Worm (Caenorhabditis elegans) whole organism, L1 larva: ENCODE data around the gene srbc-51.
A peak's percentile ranks its signal among the peaks of the same experiment; 100 is the strongest.

Experiments
- C34B4.2 ChIP-seq: sonication (generic microtip); optimal IDR thresholded peaks from 2 replicates; lab custom pipeline; 2017; ENCODE audit warnings: mild to moderate bottlenecking, missing genetic modification characterization, missing compliant biosample characterization
- Y116A8C.19 ChIP-seq: sonication (generic microtip); optimal IDR thresholded peaks from 2 replicates; lab custom pipeline; 2016; ENCODE audit warnings: missing compliant biosample characterization, missing genetic modification characterization, borderline replicate concordance
- aha-1 ChIP-seq: fragments of 150-350 bp; optimal IDR thresholded peaks from 2 replicates; lab custom pipeline; 2014; ENCODE audit warnings: missing biosample characterization, missing genetic modification characterization
- ceh-8 ChIP-seq: fragments of 200-800 bp; sonication (Bioruptor generic); optimal IDR thresholded peaks from 2 replicates; lab custom pipeline; 2018; ENCODE audit warnings: mild to moderate bottlenecking, missing genetic modification characterization, moderate library complexity, missing compliant biosample characterization
- ces-1 ChIP-seq: fragments of 150-350 bp; optimal IDR thresholded peaks from 2 replicates; lab custom pipeline; 2014; ENCODE audit warnings: missing biosample characterization, missing genetic modification reagents, missing genetic modification characterization
- dpl-1 ChIP-seq, 3 experiments: fragments of 150-350 bp in 2 of 3; sonication (generic microtip) in 1 of 3; optimal IDR thresholded peaks; 2 replicates each; lab custom pipeline; 2014 to 2017; ENCODE audit warnings: missing biosample characterization in 3 of 3, missing genetic modification characterization in 3 of 3, missing genetic modification reagents in 3 of 3
- dsc-1 ChIP-seq: sonication (generic microtip); optimal IDR thresholded peaks from 2 replicates; lab custom pipeline; 2016; ENCODE audit warnings: mild to moderate bottlenecking, missing genetic modification characterization, missing compliant biosample characterization
- egl-27 ChIP-seq, 2 experiments: fragments of 150-350 bp in 1 of 2; sonication (generic microtip); optimal IDR thresholded peaks; 3 replicates each; lab custom pipeline; 2017 to 2018; ENCODE audit warnings: missing biosample characterization in 2 of 2, missing genetic modification characterization in 2 of 2, missing genetic modification reagents in 2 of 2
- elt-2 ChIP-seq: sonication (generic microtip); optimal IDR thresholded peaks from 2 replicates; lab custom pipeline; 2016; ENCODE audit warnings: missing genetic modification characterization, mild to moderate bottlenecking, inconsistent platforms, missing compliant biosample characterization, missing genetic modification reagents
- fkh-8 ChIP-seq: sonication (generic microtip); optimal IDR thresholded peaks from 2 replicates; lab custom pipeline; 2016; ENCODE audit warnings: mild to moderate bottlenecking, missing genetic modification characterization, missing compliant biosample characterization
- fos-1 ChIP-seq: fragments of 150-350 bp; optimal IDR thresholded peaks from 2 replicates; lab custom pipeline; 2014; ENCODE audit warnings: missing biosample characterization, missing genetic modification characterization
- grh-1 ChIP-seq: fragments of 200-800 bp; sonication (Bioruptor generic); IDR thresholded peaks from 2 replicates; pipeline ENCODE4 v1.3.6; 2022; ENCODE audit warnings: missing genetic modification reagents, missing genetic modification characterization, missing compliant biosample characterization
- hlh-4 ChIP-seq: sonication (generic microtip); optimal IDR thresholded peaks from 2 replicates; lab custom pipeline; 2016; ENCODE audit warnings: mild to moderate bottlenecking, missing genetic modification characterization, missing compliant biosample characterization
- jun-1 ChIP-seq: fragments of 150-350 bp; optimal IDR thresholded peaks from 2 replicates; lab custom pipeline; 2014; ENCODE audit warnings: missing biosample characterization, missing genetic modification reagents, missing genetic modification characterization
- lin-35 ChIP-seq, 2 experiments: fragments of 150-350 bp; optimal IDR thresholded peaks; 2 replicates each; lab custom pipeline; 2014; ENCODE audit warnings: missing biosample characterization in 2 of 2, missing genetic modification characterization in 2 of 2, missing genetic modification reagents in 2 of 2
- lir-3 ChIP-seq: sonication (generic microtip); optimal IDR thresholded peaks from 2 replicates; lab custom pipeline; 2016; ENCODE audit warnings: mild to moderate bottlenecking, missing genetic modification characterization, moderate library complexity, missing compliant biosample characterization; ENCODE audit not compliant: poor library complexity
- lsy-2 ChIP-seq, 2 experiments: fragments of 150-350 bp; optimal IDR thresholded peaks; 2 replicates each; lab custom pipeline; 2014; ENCODE audit warnings: missing biosample characterization in 2 of 2, missing genetic modification characterization in 2 of 2
- mdl-1 ChIP-seq, 2 experiments: fragments of 150-350 bp; optimal IDR thresholded peaks; 2 replicates each; lab custom pipeline; 2014 to 2017; ENCODE audit warnings: missing biosample characterization in 2 of 2, missing genetic modification characterization in 2 of 2, inconsistent platforms in 1 of 2
- mef-2 ChIP-seq: fragments of 150-350 bp; optimal IDR thresholded peaks from 2 replicates; lab custom pipeline; 2014; ENCODE audit warnings: missing biosample characterization, missing genetic modification characterization
- mep-1 ChIP-seq: fragments of 150-350 bp; optimal IDR thresholded peaks from 2 replicates; lab custom pipeline; 2014; ENCODE audit warnings: missing biosample characterization, missing genetic modification characterization
- nhr-12 ChIP-seq: sonication (generic microtip); optimal IDR thresholded peaks from 2 replicates; lab custom pipeline; 2017; ENCODE audit warnings: missing biosample characterization, missing genetic modification characterization
- nhr-47 ChIP-seq: sonication (generic microtip); optimal IDR thresholded peaks from 2 replicates; lab custom pipeline; 2016; ENCODE audit warnings: mild to moderate bottlenecking, missing genetic modification characterization, moderate library complexity, missing compliant biosample characterization
- nhr-85 ChIP-seq: sonication (generic microtip); peaks from one replicate; lab custom pipeline; 2016; ENCODE audit warnings: missing genetic modification characterization, inconsistent platforms, missing compliant biosample characterization
- pag-3 ChIP-seq: sonication (generic microtip); optimal IDR thresholded peaks from 2 replicates; lab custom pipeline; 2017; ENCODE audit warnings: missing genetic modification characterization, mild to moderate bottlenecking, missing compliant biosample characterization, antibody characterized with exemption, borderline replicate concordance; ENCODE audit not compliant: insufficient read depth
- pqm-1 ChIP-seq: sonication (generic microtip); optimal IDR thresholded peaks from 3 replicates; lab custom pipeline; 2017; ENCODE audit warnings: missing biosample characterization, missing genetic modification characterization
- skn-1 ChIP-seq: fragments of 150-350 bp; optimal IDR thresholded peaks from 2 replicates; lab custom pipeline; 2014; ENCODE audit warnings: missing biosample characterization, missing genetic modification characterization
- sox-4 ChIP-seq: sonication (generic microtip); optimal IDR thresholded peaks from 2 replicates; lab custom pipeline; 2016; ENCODE audit warnings: missing genetic modification characterization, missing compliant biosample characterization
- unc-130 ChIP-seq: fragments of 150-350 bp; optimal IDR thresholded peaks from 2 replicates; lab custom pipeline; 2017; ENCODE audit warnings: missing biosample characterization, missing genetic modification characterization, inconsistent platforms
- unc-30 ChIP-seq: sonication (generic microtip); optimal IDR thresholded peaks from 2 replicates; lab custom pipeline; 2017; ENCODE audit warnings: missing biosample characterization, missing genetic modification characterization
- unc-62 ChIP-seq: fragments of 150-350 bp; optimal IDR thresholded peaks from 2 replicates; lab custom pipeline; 2014; ENCODE audit warnings: missing biosample characterization, missing genetic modification reagents, missing genetic modification characterization
- unc-98 ChIP-seq: fragments of 200-800 bp; sonication (Bioruptor generic); IDR thresholded peaks from 2 replicates; pipeline ENCODE4 v1.3.6; 2022; ENCODE audit warnings: missing genetic modification characterization, missing compliant biosample characterization
- xbp-1 ChIP-seq: sonication (generic microtip); optimal IDR thresholded peaks from 2 replicates; lab custom pipeline; 2016; ENCODE audit warnings: missing genetic modification characterization, missing compliant biosample characterization
- zip-4 ChIP-seq: fragments of 200-800 bp; sonication (Bioruptor generic); optimal IDR thresholded peaks from 2 replicates; lab custom pipeline; 2018; ENCODE audit warnings: mild to moderate bottlenecking, missing genetic modification characterization, moderate library complexity, missing compliant biosample characterization

srbc-51 gene

ce11 chrV:15826110-15826509 is at the start of gene srbc-51:
Gene srbc-51, plus strand, starts transcription at chrV:15826410.
- TF ChIP-seq lin-35 (GFP tag; optimal IDR thresholded peaks at IDR 0.05; lab: Kevin White, UChicago) (no peak), ces-1 (GFP tag; lab: Kevin White, UChicago) (no peak), lir-3 (tag; lab: Kevin White, UChicago) (no peak), jun-1 (tag; lab: Kevin White, UChicago) (no peak), nhr-47 (tag; lab: Kevin White, UChicago) (no peak), dpl-1 (GFP tag; optimal IDR thresholded peaks at IDR 0.05; lab: Kevin White, UChicago) (no peak), pqm-1 (tag; lab: Kevin White, UChicago) (no peak), fos-1 (no peak), C34B4.2 (tag; lab: Kevin White, UChicago) (no peak)
- TF ChIP-seq, all 84 proteins: peak for 0

- TF ChIP-seq ces-1 (GFP tag; lab: Kevin White, UChicago) (no peak), lir-3 (tag; lab: Kevin White, UChicago) (no peak), unc-98 (GFP tag; lab: Robert Waterston, UW) (no peak), zip-4 (GFP tag; lab: Kevin White, UChicago) (no peak), sox-4 (no peak), lin-35 (GFP tag; optimal IDR thresholded peaks at IDR 0.05; lab: Kevin White, UChicago) (no peak), skn-1 (tag; lab: Kevin White, UChicago) (no peak), fkh-8 (tag; lab: Kevin White, UChicago) (peak; percentile 24)
These were observed 49.6 kb upstream of the srbc-51 start, which contains the start of gene nhr-283 for ce11 chrV:15776651-15777050. Gene nhr-283, minus strand, starts transcription at chrV:15776751.

- TF ChIP-seq mdl-1 (tag; optimal IDR thresholded peaks at IDR 0.05; lab: Kevin White, UChicago) (no peak), pqm-1 (tag; lab: Kevin White, UChicago) (no peak), pag-3 (tag; lab: Kevin White, UChicago) (no peak), fos-1 (no peak)
These were observed 47.0 kb upstream of the srbc-51 start, which contains the start of the genes nhr-285 and irld-52 for ce11 chrV:15779128-15779729. Gene nhr-285, minus strand, starts transcription at chrV:15779228. Gene irld-52, plus strand, starts transcription at chrV:15779679.

- TF ChIP-seq mep-1 (tag; lab: Kevin White, UChicago) (no peak), Y116A8C.19 (tag; lab: Kevin White, UChicago) (no peak), lir-3 (tag; lab: Kevin White, UChicago) (no peak), unc-30 (tag; lab: Kevin White, UChicago) (no peak), elt-2 (tag; lab: Kevin White, UChicago) (no peak), mef-2 (tag; lab: Kevin White, UChicago) (no peak), egl-27 (tag; optimal IDR thresholded peaks at IDR 0.05; lab: Kevin White, UChicago) (no peak), nhr-12 (tag; lab: Kevin White, UChicago) (no peak), unc-130 (tag; lab: Kevin White, UChicago) (no peak), unc-62 (GFP tag; lab: Kevin White, UChicago) (no peak)
- TF ChIP-seq, all 84 proteins: peak for 0
These were observed 45.1 kb upstream of the srbc-51 start, which contains the start of gene T26E4.2 for ce11 chrV:15781086-15781485. Gene T26E4.2, plus strand, starts transcription at chrV:15781386.

ce11 chrV:15782494-15782893 is 43.7 kb upstream of the srbc-51 start, which contains the start of gene T26E4.3:
Gene T26E4.3, plus strand, starts transcription at chrV:15782794.
- TF ChIP-seq dsc-1 (no peak), unc-98 (GFP tag; lab: Robert Waterston, UW) (no peak), lsy-2 (tag; optimal IDR thresholded peaks at IDR 0.05; lab: Kevin White, UChicago) (no peak), ceh-8 (GFP tag; lab: Kevin White, UChicago) (no peak), egl-27 (tag; optimal IDR thresholded peaks at IDR 0.05; lab: Kevin White, UChicago) (no peak), aha-1 (tag; lab: Kevin White, UChicago) (no peak), C34B4.2 (tag; lab: Kevin White, UChicago) (no peak), mef-2 (tag; lab: Kevin White, UChicago) (no peak), hlh-4 (no peak), ces-1 (GFP tag; lab: Kevin White, UChicago) (no peak), nhr-85 (tag; lab: Kevin White, UChicago) (no peak), skn-1 (tag; lab: Kevin White, UChicago) (no peak), sox-4 (no peak), nhr-47 (tag; lab: Kevin White, UChicago) (no peak), xbp-1 (no peak), grh-1 (GFP tag; lab: Robert Waterston, UW) (no peak)
